Fruit fly (Drosophila melanogaster) whole organism, prepupa: ENCODE measurements around the gene Hr38.

Source experiments
- Blimp-1 ChIP-seq: fragments of 200-800 bp; sonication (Bioruptor generic); optimal IDR thresholded peaks from 3 replicates; lab custom pipeline; 2017; ENCODE audit warnings: missing biosample characterization, missing genetic modification characterization, mild to moderate bottlenecking, moderate library complexity, missing genetic modification reagents
- CG10631 ChIP-seq: fragments of 200-800 bp; sonication (Bioruptor generic); optimal IDR thresholded peaks from 2 replicates; lab custom pipeline; 2016; ENCODE audit warnings: missing biosample characterization, missing genetic modification characterization
- CG10669 ChIP-seq: fragments of 200-800 bp; sonication (Bioruptor generic); optimal IDR thresholded peaks from 3 replicates; lab custom pipeline; 2018; ENCODE audit warnings: missing biosample characterization, mild to moderate bottlenecking, missing genetic modification characterization, moderate library complexity
- CG16779 ChIP-seq: fragments of 200-800 bp; sonication (Bioruptor generic); optimal IDR thresholded peaks from 3 replicates; lab custom pipeline; 2017; ENCODE audit warnings: missing biosample characterization, mild to moderate bottlenecking, missing genetic modification characterization
- CG32006 ChIP-seq: fragments of 200-800 bp; sonication (Bioruptor generic); optimal IDR thresholded peaks from 3 replicates; lab custom pipeline; 2017; ENCODE audit warnings: missing biosample characterization, mild to moderate bottlenecking, missing genetic modification characterization
- CG4318 ChIP-seq: fragments of 200-800 bp; sonication (Bioruptor generic); optimal IDR thresholded peaks from 3 replicates; lab custom pipeline; 2017; ENCODE audit warnings: missing biosample characterization, mild to moderate bottlenecking, missing genetic modification characterization
- CG6276 ChIP-seq: fragments of 200-800 bp; sonication (Bioruptor generic); optimal IDR thresholded peaks from 2 replicates; lab custom pipeline; 2017; ENCODE audit warnings: missing biosample characterization, mild to moderate bottlenecking, missing genetic modification characterization
- CG6854 ChIP-seq: fragments of 200-800 bp; sonication (Bioruptor generic); optimal IDR thresholded peaks from 2 replicates; lab custom pipeline; 2017; ENCODE audit warnings: missing biosample characterization, mild to moderate bottlenecking, missing genetic modification characterization
- CG7368 ChIP-seq: fragments of 200-800 bp; sonication (Bioruptor generic); optimal IDR thresholded peaks from 3 replicates; lab custom pipeline; 2016; ENCODE audit warnings: missing biosample characterization, missing genetic modification characterization
- CG8119 ChIP-seq: fragments of 200-800 bp; sonication (Bioruptor generic); IDR thresholded peaks from 3 replicates; pipeline ENCODE4 v1.3.6; 2022; ENCODE audit warnings: missing biosample characterization, missing genetic modification characterization
- CG8319 ChIP-seq: fragments of 200-800 bp; sonication (Bioruptor generic); optimal IDR thresholded peaks from 3 replicates; lab custom pipeline; 2016; ENCODE audit warnings: missing biosample characterization, missing genetic modification characterization
- Eip75B ChIP-seq: fragments of 200-800 bp; sonication (Bioruptor generic); optimal IDR thresholded peaks from 3 replicates; lab custom pipeline; 2016; ENCODE audit warnings: missing biosample characterization, missing genetic modification characterization
- Eip78C ChIP-seq: fragments of 200-800 bp; sonication (Bioruptor generic); peaks from one replicate; lab custom pipeline; 2016; ENCODE audit warnings: missing biosample characterization, missing genetic modification characterization
- Eip93F ChIP-seq: fragments of 200-800 bp; sonication (Bioruptor generic); optimal IDR thresholded peaks from 2 replicates; lab custom pipeline; 2016; ENCODE audit warnings: missing biosample characterization, mild to moderate bottlenecking, missing genetic modification characterization
- Ets96B ChIP-seq: fragments of 200-800 bp; optimal IDR thresholded peaks from 2 replicates; lab custom pipeline; 2019; ENCODE audit warnings: missing biosample characterization, mild to moderate bottlenecking, missing genetic modification characterization, moderate library complexity
- Lpt ChIP-seq: fragments of 200-800 bp; sonication (Bioruptor generic); optimal IDR thresholded peaks from 3 replicates; lab custom pipeline; 2016; ENCODE audit warnings: missing biosample characterization, missing genetic modification characterization
- Sox102F ChIP-seq: fragments of 200-800 bp; sonication (Bioruptor generic); optimal IDR thresholded peaks from 2 replicates; lab custom pipeline; 2016; ENCODE audit warnings: missing biosample characterization, mild to moderate bottlenecking, missing genetic modification characterization
- Sox14 ChIP-seq: fragments of 200-800 bp; sonication (Bioruptor generic); optimal IDR thresholded peaks from 3 replicates; lab custom pipeline; 2016; ENCODE audit warnings: missing biosample characterization, missing genetic modification characterization
- Sox15 ChIP-seq: fragments of 200-800 bp; sonication (Bioruptor generic); optimal IDR thresholded peaks from 3 replicates; lab custom pipeline; 2016; ENCODE audit warnings: missing biosample characterization, missing genetic modification characterization
- acj6 ChIP-seq: fragments of 200-800 bp; sonication (Bioruptor generic); optimal IDR thresholded peaks from 3 replicates; lab custom pipeline; 2016; ENCODE audit warnings: missing biosample characterization, missing genetic modification characterization
- cyc ChIP-seq: fragments of 200-800 bp; sonication (Bioruptor generic); optimal IDR thresholded peaks from 3 replicates; lab custom pipeline; 2016; ENCODE audit warnings: missing biosample characterization, missing genetic modification characterization
- eg ChIP-seq: fragments of 200-800 bp; sonication (Bioruptor generic); IDR thresholded peaks from 3 replicates; pipeline ENCODE4 v1.3.6; 2022; ENCODE audit warnings: missing biosample characterization, missing genetic modification characterization
- esn ChIP-seq: fragments of 200-800 bp; sonication (Bioruptor generic); optimal IDR thresholded peaks from 2 replicates; lab custom pipeline; 2016; ENCODE audit warnings: missing biosample characterization, mild to moderate bottlenecking, missing genetic modification characterization, moderate library complexity
- fd59A ChIP-seq: fragments of 200-800 bp; sonication (Bioruptor generic); optimal IDR thresholded peaks from 2 replicates; lab custom pipeline; 2017; ENCODE audit warnings: missing biosample characterization, mild to moderate bottlenecking, missing genetic modification characterization, missing genetic modification reagents
- fd85E ChIP-seq: fragments of 200-800 bp; sonication (Bioruptor generic); optimal IDR thresholded peaks from 3 replicates; lab custom pipeline; 2016; ENCODE audit warnings: missing biosample characterization, missing genetic modification characterization
- fkh ChIP-seq: fragments of 200-800 bp; sonication (Bioruptor generic); optimal IDR thresholded peaks from 3 replicates; lab custom pipeline; 2017; ENCODE audit warnings: missing biosample characterization, mild to moderate bottlenecking, missing genetic modification characterization, moderate library complexity
- lz ChIP-seq: fragments of 200-800 bp; sonication (Bioruptor generic); optimal IDR thresholded peaks from 3 replicates; lab custom pipeline; 2016; ENCODE audit warnings: missing biosample characterization, missing genetic modification characterization
- net ChIP-seq: fragments of 200-800 bp; sonication (Bioruptor generic); optimal IDR thresholded peaks from 3 replicates; lab custom pipeline; 2016; ENCODE audit warnings: missing biosample characterization, missing genetic modification characterization
- salr ChIP-seq, 2 experiments: fragments of 200-800 bp; sonication (Bioruptor generic); optimal IDR thresholded peaks; 3 replicates each; lab custom pipeline; 2016 to 2018; ENCODE audit warnings: missing biosample characterization in 2 of 2, missing genetic modification characterization in 2 of 2, mild to moderate bottlenecking in 1 of 2
- svp ChIP-seq: fragments of 200-800 bp; sonication (Bioruptor generic); peaks from one replicate; lab custom pipeline; 2016; ENCODE audit warnings: missing biosample characterization, missing genetic modification characterization
- topi ChIP-seq: fragments of 200-800 bp; sonication (Bioruptor generic); optimal IDR thresholded peaks from 3 replicates; lab custom pipeline; 2016; ENCODE audit warnings: missing biosample characterization, missing genetic modification characterization
- vri ChIP-seq: fragments of 200-800 bp; sonication (Bioruptor generic); optimal IDR thresholded peaks from 3 replicates; lab custom pipeline; 2016; ENCODE audit warnings: missing biosample characterization, mild to moderate bottlenecking, missing genetic modification characterization

Hr38 gene

DNA sequence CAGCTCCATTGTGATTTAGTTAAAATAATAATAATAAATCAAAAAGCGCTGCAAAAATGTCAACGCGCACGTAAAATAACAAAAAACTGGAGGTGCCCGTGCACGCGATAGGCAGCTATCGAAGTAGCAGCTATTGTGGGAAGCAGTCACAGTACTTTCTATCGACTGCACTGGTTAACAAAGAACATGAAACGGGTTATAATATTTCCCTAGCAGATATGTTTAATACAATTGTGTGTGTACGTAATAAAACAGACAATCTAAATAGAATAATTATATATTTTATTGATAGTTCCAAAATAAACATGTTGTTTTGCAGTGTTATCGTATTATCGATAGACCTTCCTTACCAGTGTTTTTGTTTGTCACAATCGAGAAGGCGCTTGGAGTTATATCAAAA is 38.5 kb downstream of the Hr38 start, which contains the start of the genes CG31678 and IKKepsilon (continued):
- no peak for TF ChIP-seq Sox15 (GFP tag; lab: Kevin White, UChicago)
- TF ChIP-seq eg (GFP tag; lab: Robert Waterston, UW) = peak; percentile 59; the same call in 2 of the 3 replicates
- no peak for TF ChIP-seq CG10669 (GFP tag; lab: Kevin White, UChicago)
- peak; percentile 40; the same call in 1 of the 3 replicates for TF ChIP-seq CG8119 (GFP tag; lab: Robert Waterston, UW)
- peak; percentile 67 for TF ChIP-seq Eip78C (GFP tag; lab: Kevin White, UChicago)
- TF ChIP-seq Ets96B = peak; percentile 42
- TF ChIP-seq CG6854 (GFP tag; lab: Kevin White, UChicago) = peak; percentile 6
- TF ChIP-seq cyc (GFP tag; lab: Kevin White, UChicago) = peak; percentile 25
- no peak for TF ChIP-seq fkh
- TF ChIP-seq topi (GFP tag; lab: Kevin White, UChicago) = peak; percentile 47
- TF ChIP-seq acj6 (GFP tag; lab: Kevin White, UChicago) = peak; percentile 56
- TF ChIP-seq Sox102F (GFP tag; lab: Kevin White, UChicago) = no peak
- no peak for TF ChIP-seq salr (GFP tag; optimal IDR thresholded peaks at IDR 0.05; lab: Kevin White, UChicago)
- TF ChIP-seq esn (GFP tag; lab: Kevin White, UChicago) = peak; percentile 51
- TF ChIP-seq Eip93F (GFP tag; lab: Kevin White, UChicago) = no peak
- TF ChIP-seq fd85E (GFP tag; lab: Kevin White, UChicago) = no peak
- peak; percentile 47 for TF ChIP-seq lz (GFP tag; lab: Kevin White, UChicago)
- TF ChIP-seq CG6276 (GFP tag; lab: Kevin White, UChicago) = no peak
- no peak for TF ChIP-seq fd59A (GFP tag; lab: Kevin White, UChicago)
- peak; percentile 81 for TF ChIP-seq Sox14 (GFP tag; lab: Kevin White, UChicago)
- TF ChIP-seq CG10631 = no peak

- no peak for TF ChIP-seq CG4318
- 0 out of 3 replicates have a peak, but pooled peaks have one; percentile 35 for TF ChIP-seq eg (GFP tag; lab: Robert Waterston, UW)
- peak; percentile 47 for TF ChIP-seq svp (GFP tag; lab: Kevin White, UChicago)
- peak; percentile 8 for TF ChIP-seq Eip78C (GFP tag; lab: Kevin White, UChicago)
- no peak for TF ChIP-seq CG8119 (GFP tag; lab: Robert Waterston, UW)
- TF ChIP-seq topi (GFP tag; lab: Kevin White, UChicago) = no peak
- TF ChIP-seq salr (GFP tag; optimal IDR thresholded peaks at IDR 0.05; lab: Kevin White, UChicago) = no peak
Measured at dm6 chr2L:20674718-20675117, 39.7 kb downstream of the Hr38 start.

dm6 chr2L:20673737-20674461 is 40.5 kb downstream of the Hr38 start:
- TF ChIP-seq svp (GFP tag; lab: Kevin White, UChicago) = peak; percentile 37
- TF ChIP-seq net (GFP tag; lab: Kevin White, UChicago) = no peak
- TF ChIP-seq eg (GFP tag; lab: Robert Waterston, UW) = 0 out of 3 replicates have a peak, but pooled peaks have one; percentile 22
- no peak for TF ChIP-seq Lpt (GFP tag; lab: Kevin White, UChicago)
- peak; percentile 18 for TF ChIP-seq Eip78C (GFP tag; lab: Kevin White, UChicago)
- peak; percentile 16 for TF ChIP-seq CG32006 (GFP tag; lab: Kevin White, UChicago)
- peak; percentile 70 for TF ChIP-seq CG16779

DNA sequence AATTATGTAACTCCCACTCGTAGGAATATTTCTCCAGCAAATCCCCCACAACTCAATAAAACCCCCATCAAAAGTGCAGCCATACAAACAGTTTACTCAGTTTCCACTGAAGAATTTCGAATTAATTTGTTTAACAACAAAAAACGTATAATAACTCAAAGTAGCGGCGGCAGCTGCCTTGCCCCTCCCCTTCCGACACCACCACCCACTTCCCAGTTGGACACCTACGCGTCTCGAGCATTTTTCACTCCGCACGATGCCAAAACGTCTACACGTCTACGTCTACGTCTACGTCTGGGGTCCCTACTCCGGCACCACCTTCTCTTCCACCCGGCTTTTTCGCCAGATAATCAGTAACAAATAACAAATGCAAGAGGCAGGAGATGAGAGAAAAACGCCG is 43.2 kb downstream of the Hr38 start:
- TF ChIP-seq Blimp-1 (no peak), Eip78C (GFP tag; lab: Kevin White, UChicago) (no peak), vri (no peak), CG8319 (no peak), svp (GFP tag; lab: Kevin White, UChicago) (no peak), Eip75B (GFP tag; lab: Kevin White, UChicago) (no peak), CG7368 (GFP tag; lab: Kevin White, UChicago) (no peak), eg (GFP tag; lab: Robert Waterston, UW) (0 out of 3 replicates have a peak, but pooled peaks have one; percentile 26), CG8119 (GFP tag; lab: Robert Waterston, UW) (peak; percentile 26; the same call in 1 of the 3 replicates), CG6276 (GFP tag; lab: Kevin White, UChicago) (peak; percentile 25)
- TF ChIP-seq, all 60 proteins: peak for 3
